Worm (Caenorhabditis elegans) whole organism, young adult: Measurements from ENCODE around the gene Y75B8A.13.

Experiments
- B0019.2 ChIP-seq: fragments of 200-800 bp; sonication (Bioruptor generic); conservative IDR thresholded peaks from 2 replicates; pipeline ENCODE4 v1.3.6; 2022; ENCODE audit warnings: missing genetic modification reagents, missing genetic modification characterization, missing compliant biosample characterization
- B0261.1 ChIP-seq: sonication (generic microtip); optimal IDR thresholded peaks from 2 replicates; lab custom pipeline; 2016; ENCODE audit warnings: mild to moderate bottlenecking, missing genetic modification characterization, moderate library complexity, missing compliant biosample characterization
- C06A6.2 ChIP-seq: fragments of 200-800 bp; sonication (Bioruptor generic); conservative IDR thresholded peaks from 2 replicates; pipeline ENCODE4 v1.3.6; 2022; ENCODE audit warnings: missing genetic modification characterization, missing compliant biosample characterization
- C17E4.6 ChIP-seq: fragments of 200-800 bp; sonication (Bioruptor generic); IDR thresholded peaks from 2 replicates; pipeline ENCODE4 v1.3.6; 2022; ENCODE audit warnings: missing genetic modification reagents, missing genetic modification characterization, missing compliant biosample characterization
- F23B12.7 ChIP-seq: sonication (generic microtip); optimal IDR thresholded peaks from 2 replicates; lab custom pipeline; 2017; ENCODE audit warnings: missing genetic modification characterization, mild to moderate bottlenecking, missing compliant biosample characterization, antibody characterized with exemption, moderate library complexity; ENCODE audit not compliant: insufficient read depth
- F39B2.1 ChIP-seq: fragments of 200-800 bp; sonication (Bioruptor generic); IDR thresholded peaks from 2 replicates; pipeline ENCODE4 v1.3.6; 2022; ENCODE audit warnings: missing genetic modification reagents, missing genetic modification characterization, missing compliant biosample characterization
- F57A8.1 ChIP-seq: fragments of 200-800 bp; sonication (Bioruptor generic); optimal IDR thresholded peaks from 2 replicates; lab custom pipeline; 2018; ENCODE audit warnings: mild to moderate bottlenecking, missing genetic modification characterization, moderate library complexity, missing compliant biosample characterization
- F57C9.4 ChIP-seq: sonication (generic microtip); optimal IDR thresholded peaks from 2 replicates; lab custom pipeline; 2017; ENCODE audit warnings: mild to moderate bottlenecking, missing genetic modification characterization, missing compliant biosample characterization
- Y56A3A.18 ChIP-seq: fragments of 200-800 bp; sonication (Bioruptor generic); IDR thresholded peaks from 2 replicates; pipeline ENCODE4 v1.3.6; 2022; ENCODE audit warnings: missing genetic modification reagents, missing genetic modification characterization, missing compliant biosample characterization
- Y67H2A.10 ChIP-seq: fragments of 200-800 bp; sonication (Bioruptor generic); conservative IDR thresholded peaks from 2 replicates; pipeline ENCODE4 v1.3.6; 2022; ENCODE audit warnings: missing genetic modification reagents, missing genetic modification characterization, missing compliant biosample characterization
- Y95B8A.8 ChIP-seq: fragments of 200-800 bp; sonication (Bioruptor generic); IDR thresholded peaks from 2 replicates; pipeline ENCODE4 v1.3.6; 2022; ENCODE audit warnings: missing genetic modification reagents, missing genetic modification characterization, missing compliant biosample characterization
- aptf-3 ChIP-seq: fragments of 200-800 bp; sonication (Bioruptor generic); IDR thresholded peaks from 2 replicates; pipeline ENCODE4 v1.3.6; 2022; ENCODE audit warnings: missing genetic modification characterization, missing compliant biosample characterization
- atf-7 ChIP-seq: sonication (generic microtip); optimal IDR thresholded peaks from 2 replicates; lab custom pipeline; 2017; ENCODE audit warnings: mild to moderate bottlenecking, missing genetic modification characterization, missing compliant biosample characterization
- attf-6 ChIP-seq: fragments of 200-800 bp; sonication (Bioruptor generic); IDR thresholded peaks from 2 replicates; pipeline ENCODE4 v1.3.6; 2022; ENCODE audit warnings: missing genetic modification reagents, missing genetic modification characterization, missing compliant biosample characterization
- ccch-3 ChIP-seq: fragments of 200-800 bp; sonication (Bioruptor generic); optimal IDR thresholded peaks from 2 replicates; lab custom pipeline; 2018; ENCODE audit warnings: mild to moderate bottlenecking, missing genetic modification characterization, missing compliant biosample characterization
- cebp-1 ChIP-seq, 2 experiments: fragments of 200-800 bp in 1 of 2; sonication (Bioruptor generic) in 1 of 2; sonication (generic microtip) in 1 of 2; IDR thresholded peaks in 1 of 2; optimal IDR thresholded peaks in 1 of 2; 2 replicates each; pipeline versions ENCODE4 v1.3.6 to Lab custom; 2017 to 2022; ENCODE audit warnings: missing compliant biosample characterization in 2 of 2, missing genetic modification characterization in 2 of 2, mild to moderate bottlenecking in 1 of 2, missing genetic modification reagents in 1 of 2, moderate library complexity in 1 of 2
- ceh-40 ChIP-seq: fragments of 200-800 bp; sonication (Bioruptor generic); IDR thresholded peaks from 2 replicates; pipeline ENCODE4 v1.3.6; 2022; ENCODE audit warnings: missing genetic modification characterization, missing compliant biosample characterization
- die-1 ChIP-seq: sonication (generic microtip); optimal IDR thresholded peaks from 2 replicates; lab custom pipeline; 2016; ENCODE audit warnings: missing genotype, mild to moderate bottlenecking, missing genetic modification characterization, missing compliant biosample characterization
- efl-1 ChIP-seq: fragments of 150-350 bp; optimal IDR thresholded peaks from 2 replicates; lab custom pipeline; 2014; ENCODE audit warnings: missing biosample characterization, missing genetic modification reagents, missing genetic modification characterization
- egl-18 ChIP-seq: fragments of 200-800 bp; sonication (Bioruptor generic); IDR thresholded peaks from 2 replicates; pipeline ENCODE4 v1.3.6; 2022; ENCODE audit warnings: missing genetic modification reagents, missing genetic modification characterization, missing compliant biosample characterization
- ekl-4 ChIP-seq: fragments of 200-800 bp; sonication (Bioruptor generic); IDR thresholded peaks from 2 replicates; pipeline ENCODE4 v1.3.6; 2022; ENCODE audit warnings: missing genetic modification reagents, missing genetic modification characterization, missing compliant biosample characterization
- fkh-3 ChIP-seq: sonication (generic microtip); optimal IDR thresholded peaks from 2 replicates; lab custom pipeline; 2016; ENCODE audit warnings: mild to moderate bottlenecking, missing genetic modification characterization, missing compliant biosample characterization
- hlh-26 ChIP-seq: fragments of 200-800 bp; sonication (Bioruptor generic); conservative IDR thresholded peaks from 2 replicates; pipeline ENCODE4 v1.3.6; 2022; ENCODE audit warnings: missing genetic modification reagents, missing genetic modification characterization, missing compliant biosample characterization
- hmg-20 ChIP-seq: fragments of 200-800 bp; sonication (Bioruptor generic); IDR thresholded peaks from 2 replicates; pipeline ENCODE4 v1.3.6; 2022; ENCODE audit warnings: missing genetic modification reagents, missing genetic modification characterization, missing compliant biosample characterization
- hrde-1 ChIP-seq: sonication (generic microtip); optimal IDR thresholded peaks from 2 replicates; lab custom pipeline; 2016; ENCODE audit warnings: missing genetic modification characterization, mild to moderate bottlenecking, missing compliant biosample characterization, moderate library complexity, missing genotype, missing genetic modification reagents, borderline replicate concordance
- lag-1 ChIP-seq: fragments of 200-800 bp; sonication (Bioruptor generic); IDR thresholded peaks from 2 replicates; pipeline ENCODE4 v1.3.6; 2022; ENCODE audit warnings: missing genetic modification reagents, missing genetic modification characterization, missing compliant biosample characterization
- let-607 ChIP-seq, 2 experiments: fragments of 200-800 bp in 1 of 2; sonication (Bioruptor generic) in 1 of 2; sonication (generic microtip) in 1 of 2; optimal IDR thresholded peaks; 2 replicates each; lab custom pipeline; 2016 to 2018; ENCODE audit warnings: mild to moderate bottlenecking in 2 of 2, missing compliant biosample characterization in 2 of 2, missing genetic modification characterization in 2 of 2, moderate library complexity in 2 of 2, missing genotype in 1 of 2
- madf-3 ChIP-seq: fragments of 200-800 bp; sonication (Bioruptor generic); IDR thresholded peaks from 2 replicates; pipeline ENCODE4 v1.3.6; 2022; ENCODE audit warnings: missing genetic modification reagents, missing genetic modification characterization, missing compliant biosample characterization
- madf-6 ChIP-seq: fragments of 200-800 bp; sonication (Bioruptor generic); IDR thresholded peaks from 2 replicates; pipeline ENCODE4 v1.3.6; 2022; ENCODE audit warnings: missing genetic modification reagents, missing genetic modification characterization, missing compliant biosample characterization
- nfya-2 ChIP-seq: fragments of 200-800 bp; sonication (Bioruptor generic); IDR thresholded peaks from 2 replicates; pipeline ENCODE4 v1.3.6; 2022; ENCODE audit warnings: missing genetic modification reagents, missing genetic modification characterization, missing compliant biosample characterization
- nfyb-1 ChIP-seq: fragments of 200-800 bp; sonication (Bioruptor generic); IDR thresholded peaks from 2 replicates; pipeline ENCODE4 v1.3.6; 2022; ENCODE audit warnings: missing genetic modification reagents, missing genetic modification characterization, missing compliant biosample characterization
- nhr-27 ChIP-seq: fragments of 200-800 bp; sonication (Bioruptor generic); optimal IDR thresholded peaks from 2 replicates; lab custom pipeline; 2018; ENCODE audit warnings: mild to moderate bottlenecking, missing genetic modification characterization, moderate library complexity, missing compliant biosample characterization
- nhr-80 ChIP-seq: sonication (generic microtip); optimal IDR thresholded peaks from 2 replicates; lab custom pipeline; 2016; ENCODE audit warnings: missing genetic modification characterization, missing compliant biosample characterization
- repo-1 ChIP-seq: sonication (generic microtip); optimal IDR thresholded peaks from 2 replicates; lab custom pipeline; 2017; ENCODE audit warnings: mild to moderate bottlenecking, missing genetic modification characterization, missing compliant biosample characterization
- rpc-1 ChIP-seq, 2 experiments: fragments of 150-350 bp in 1 of 2; sonication (generic microtip) in 1 of 2; optimal IDR thresholded peaks; 2 replicates each; lab custom pipeline; 2014 to 2018; ENCODE audit warnings: missing biosample characterization in 1 of 2, missing genetic modification characterization in 1 of 2, missing genetic modification reagents in 1 of 2, missing genotype in 1 of 2
- sdz-38 ChIP-seq: sonication (generic microtip); optimal IDR thresholded peaks from 2 replicates; lab custom pipeline; 2016; ENCODE audit warnings: missing genotype, missing genetic modification characterization, missing compliant biosample characterization
- sea-2 ChIP-seq: fragments of 200-800 bp; sonication (Bioruptor generic); IDR thresholded peaks from 2 replicates; pipeline ENCODE4 v1.3.6; 2022; ENCODE audit warnings: missing genetic modification characterization, missing compliant biosample characterization
- snpc-1.1 ChIP-seq: sonication (generic microtip); optimal IDR thresholded peaks from 2 replicates; lab custom pipeline; 2017; ENCODE audit warnings: missing genetic modification characterization, mild to moderate bottlenecking, missing compliant biosample characterization, antibody characterized with exemption, moderate library complexity, missing genotype, missing genetic modification reagents; ENCODE audit not compliant: insufficient read depth
- unc-62 ChIP-seq: fragments of 150-350 bp; optimal IDR thresholded peaks from 2 replicates; lab custom pipeline; 2014; ENCODE audit warnings: missing biosample characterization, missing genetic modification reagents, missing genetic modification characterization
- zim-3 ChIP-seq: sonication (generic microtip); optimal IDR thresholded peaks from 2 replicates; lab custom pipeline; 2017; ENCODE audit warnings: mild to moderate bottlenecking, missing genetic modification characterization, moderate library complexity, missing compliant biosample characterization
- ztf-22 ChIP-seq: fragments of 200-800 bp; sonication (Bioruptor generic); optimal IDR thresholded peaks from 2 replicates; lab custom pipeline; 2018; ENCODE audit warnings: mild to moderate bottlenecking, missing genetic modification characterization, moderate library complexity, missing compliant biosample characterization
- ztf-28 ChIP-seq: fragments of 200-800 bp; sonication (Bioruptor generic); IDR thresholded peaks from 2 replicates; pipeline ENCODE4 v1.3.6; 2022; ENCODE audit warnings: missing genetic modification reagents, missing genetic modification characterization, missing compliant biosample characterization

Gene Y75B8A.13

ce11 chrIII:12251178-12251577, 35.7 kb upstream of the Y75B8A.13 start:
- TF ChIP-seq efl-1 (GFP tag; lab: Kevin White, UChicago) (peak; percentile 15), F57C9.4 (tag; lab: Kevin White, UChicago) (no peak)

- peak; percentile 65 for TF ChIP-seq hrde-1
- TF ChIP-seq sdz-38 (tag; lab: Kevin White, UChicago) = peak; percentile 30
- 0 out of 2 replicates have a peak, but pooled peaks have one; percentile 6 for TF ChIP-seq nfya-2 (GFP tag; lab: Robert Waterston, UW)
- no peak for TF ChIP-seq unc-62 (GFP tag; lab: Kevin White, UChicago)
- no peak for TF ChIP-seq F57A8.1 (GFP tag; lab: Kevin White, UChicago)
- peak; percentile 72; the same call in 1 of the 2 replicates for TF ChIP-seq F39B2.1 (GFP tag; lab: Robert Waterston, UW)
- TF ChIP-seq nhr-27 (tag; lab: Kevin White, UChicago) = peak; percentile 13
- peak; percentile 87 for TF ChIP-seq ztf-28 (GFP tag; lab: Robert Waterston, UW)
- peak; percentile 51 for TF ChIP-seq nhr-80
- peak; percentile 70; the same call in 1 of the 2 replicates for TF ChIP-seq sea-2
- peak; percentile 3 for TF ChIP-seq rpc-1 (optimal IDR thresholded peaks at IDR 0.05; lab: Kevin White, UChicago)
- peak; percentile 1 for TF ChIP-seq rpc-1 (tag; optimal IDR thresholded peaks at IDR 0.05; lab: Kevin White, UChicago)
- peak; percentile 90 for TF ChIP-seq fkh-3 (tag; lab: Kevin White, UChicago)
- TF ChIP-seq ceh-40 (GFP tag; lab: Robert Waterston, UW) = peak; percentile 67; the same call in 1 of the 2 replicates
- TF ChIP-seq hmg-20 = peak; percentile 82
- peak; percentile 88 for TF ChIP-seq atf-7 (tag; lab: Kevin White, UChicago)
- no peak for TF ChIP-seq hlh-26 (GFP tag; lab: Robert Waterston, UW)
- TF ChIP-seq F57C9.4 (tag; lab: Kevin White, UChicago) = peak; percentile 58
- TF ChIP-seq Y56A3A.18 (GFP tag; lab: Robert Waterston, UW) = peak; percentile 93
- TF ChIP-seq madf-6 (GFP tag; lab: Robert Waterston, UW) = peak; percentile 95
- peak; percentile 63; the same call in 1 of the 2 replicates for TF ChIP-seq egl-18 (GFP tag; lab: Robert Waterston, UW)
- peak; percentile 92 for TF ChIP-seq B0019.2 (GFP tag; lab: Robert Waterston, UW)
- TF ChIP-seq B0261.1 (tag; lab: Kevin White, UChicago) = peak; percentile 30
- no peak for TF ChIP-seq ccch-3 (GFP tag; lab: Kevin White, UChicago)
- TF ChIP-seq lag-1 (GFP tag; lab: Robert Waterston, UW) = 0 out of 2 replicates have a peak, but pooled peaks have one; percentile 11
- TF ChIP-seq C06A6.2 = peak; percentile 81
- peak; percentile 100 for TF ChIP-seq snpc-1.1
- peak; percentile 92 for TF ChIP-seq repo-1 (tag; lab: Kevin White, UChicago)
- peak; percentile 97 for TF ChIP-seq efl-1 (GFP tag; lab: Kevin White, UChicago)
- TF ChIP-seq cebp-1 (GFP tag; IDR thresholded peaks at IDR 0.05; lab: Robert Waterston, UW) = peak; percentile 40; the same call in 1 of the 2 replicates
- peak; percentile 86 for TF ChIP-seq cebp-1 (tag; optimal IDR thresholded peaks at IDR 0.05; lab: Kevin White, UChicago)
- TF ChIP-seq ztf-22 (GFP tag; lab: Kevin White, UChicago) = peak; percentile 53
- TF ChIP-seq C17E4.6 = peak; percentile 86
- TF ChIP-seq nfyb-1 (GFP tag; lab: Robert Waterston, UW) = peak; percentile 98
- peak; percentile 59 for TF ChIP-seq zim-3
- TF ChIP-seq let-607 (tag; optimal IDR thresholded peaks at IDR 0.05; lab: Kevin White, UChicago) = peak; percentile 68 to 84
- peak; percentile 96 for TF ChIP-seq F23B12.7 (tag; lab: Kevin White, UChicago)
- TF ChIP-seq Y67H2A.10 (GFP tag; lab: Robert Waterston, UW) = no peak
- TF ChIP-seq ekl-4 (GFP tag; lab: Robert Waterston, UW) = peak; percentile 95
- peak; percentile 89 for TF ChIP-seq madf-3
- TF ChIP-seq Y95B8A.8 (GFP tag; lab: Robert Waterston, UW) = peak; percentile 97
- TF ChIP-seq die-1 = peak; percentile 77
- peak; percentile 99 for TF ChIP-seq attf-6 (GFP tag; lab: Robert Waterston, UW)
- 0 out of 2 replicates have a peak, but pooled peaks have one; percentile 10 for TF ChIP-seq aptf-3 (GFP tag; lab: Robert Waterston, UW)
Observed at ce11 chrIII:12250114-12250792, 34.8 kb upstream of the Y75B8A.13 start, which contains the start of the genes tim-1 and Y75B8A.23. Gene tim-1, minus strand, starts transcription at chrIII:12250164. Gene Y75B8A.23, plus strand, starts transcription at chrIII:12250660.
